Worm (Caenorhabditis elegans): ENCODE data around the gene dolk-1.

Gene dolk-1

DNA sequence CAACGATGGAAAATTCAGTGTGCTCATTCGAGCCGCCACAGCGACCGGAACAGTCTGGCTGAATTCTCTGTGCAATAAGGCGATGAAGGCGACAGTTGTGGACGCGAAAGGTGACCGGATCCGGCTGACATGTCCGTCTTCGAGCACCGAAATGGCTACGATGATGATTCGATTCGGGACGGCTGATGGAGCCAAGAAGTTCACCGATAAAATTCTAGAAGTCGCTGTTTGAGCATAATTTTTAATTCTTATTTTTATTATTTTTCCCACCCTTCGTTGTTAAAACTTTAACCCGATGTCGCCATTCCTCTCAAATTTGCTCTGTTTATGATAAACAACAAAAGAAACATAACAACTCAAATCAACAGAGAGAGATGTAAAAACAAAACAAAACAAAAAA, 15.9 kb downstream of the dolk-1 start:
- no peak for TF ChIP-seq dao-5 (tag; optimal IDR thresholded peaks at IDR 0.05)
- TF ChIP-seq W03F9.2 (tag; optimal IDR thresholded peaks at IDR 0.05) = no peak
- no peak for TF ChIP-seq him-1 (tag; optimal IDR thresholded peaks at IDR 0.05)

DNA sequence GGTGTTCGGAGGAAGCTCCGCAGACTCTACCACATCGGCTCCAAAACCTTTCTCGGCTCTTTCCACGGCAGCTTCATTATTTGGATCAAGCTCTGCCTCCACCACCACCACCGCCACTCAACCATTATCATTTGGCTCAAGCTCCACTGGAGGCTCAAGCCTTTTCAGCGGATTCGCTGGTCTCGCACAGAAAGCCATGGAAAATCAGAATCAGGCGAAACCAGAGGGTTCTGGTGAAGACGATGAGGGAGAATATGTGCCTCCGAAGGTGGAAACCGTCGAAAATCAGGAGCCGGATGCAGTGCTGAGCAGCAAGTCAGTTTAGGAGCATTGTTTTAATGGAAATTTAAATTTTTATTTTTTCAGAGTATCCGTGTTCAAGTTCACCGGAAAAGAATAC, 16.3 kb downstream of the dolk-1 start:
- TF ChIP-seq dao-5 (tag; optimal IDR thresholded peaks at IDR 0.05) = no peak
- no peak for TF ChIP-seq him-1 (tag; optimal IDR thresholded peaks at IDR 0.05)
- no peak for TF ChIP-seq W03F9.2 (tag; optimal IDR thresholded peaks at IDR 0.05)

DNA sequence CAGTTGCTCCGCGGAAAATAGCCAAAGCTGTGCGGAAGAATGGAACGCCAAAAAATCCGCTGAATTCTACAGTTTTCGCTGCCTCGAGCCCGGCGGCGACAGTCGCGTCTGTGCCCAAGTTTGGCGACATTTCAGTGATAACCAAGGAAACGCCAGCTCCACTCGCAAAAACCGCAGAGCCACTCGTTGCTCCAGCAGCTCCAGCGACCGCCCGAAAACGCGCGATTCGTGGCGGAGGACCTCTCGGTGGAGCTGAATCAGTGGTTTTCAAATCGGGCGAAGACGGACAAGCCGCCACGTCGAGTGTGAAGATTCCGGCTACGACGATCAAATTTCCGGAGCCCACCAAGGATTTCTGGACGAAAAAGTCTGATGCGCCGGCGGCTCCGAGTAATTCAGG, 17.2 kb downstream of the dolk-1 start:
- no peak for TF ChIP-seq W03F9.2 (tag; optimal IDR thresholded peaks at IDR 0.05)
- no peak for TF ChIP-seq dao-5 (tag; optimal IDR thresholded peaks at IDR 0.05)
- TF ChIP-seq him-1 (tag; optimal IDR thresholded peaks at IDR 0.05) = no peak

ce11 chrIII:11915666-11916065, 17.8 kb downstream of the dolk-1 start, which contains the start of the genes ndab-1 and npp-16:
TSS of gene ndab-1 (minus strand) at chrIII:11915712.
TSS of gene npp-16 (plus strand) at chrIII:11915928.
- TF ChIP-seq him-1 (tag; optimal IDR thresholded peaks at IDR 0.05) = no peak
- no peak for TF ChIP-seq dao-5 (tag; optimal IDR thresholded peaks at IDR 0.05)
- no peak for TF ChIP-seq W03F9.2 (tag; optimal IDR thresholded peaks at IDR 0.05)

DNA sequence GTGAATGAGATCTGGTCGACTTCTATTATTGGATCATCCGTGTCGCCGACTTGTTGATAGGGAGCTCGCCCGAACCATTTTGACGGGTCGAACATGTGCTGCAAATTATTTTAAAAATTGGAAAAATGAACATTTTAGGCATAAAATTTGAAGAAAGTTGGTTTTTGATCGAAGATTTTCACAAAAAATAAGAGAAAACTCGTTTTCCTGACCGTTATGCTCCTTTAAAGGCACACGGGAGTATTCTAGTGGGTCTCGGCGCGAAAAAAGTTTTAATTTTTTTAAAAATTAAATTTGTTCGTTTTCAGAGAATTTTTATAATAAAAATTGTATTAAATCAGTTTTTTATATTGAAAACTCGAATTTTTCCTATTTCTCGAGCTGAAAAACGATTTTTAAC, 19.2 kb downstream of the dolk-1 start, which contains the start of gene Y56A3A.16:
Gene Y56A3A.16 (minus strand): TSS at position 101 of the 400 bp plus-strand sequence.
- TF ChIP-seq him-1 (tag; optimal IDR thresholded peaks at IDR 0.05) = no peak
- TF ChIP-seq dao-5 (tag; optimal IDR thresholded peaks at IDR 0.05) = no peak
- no peak for TF ChIP-seq W03F9.2 (tag; optimal IDR thresholded peaks at IDR 0.05)

DNA sequence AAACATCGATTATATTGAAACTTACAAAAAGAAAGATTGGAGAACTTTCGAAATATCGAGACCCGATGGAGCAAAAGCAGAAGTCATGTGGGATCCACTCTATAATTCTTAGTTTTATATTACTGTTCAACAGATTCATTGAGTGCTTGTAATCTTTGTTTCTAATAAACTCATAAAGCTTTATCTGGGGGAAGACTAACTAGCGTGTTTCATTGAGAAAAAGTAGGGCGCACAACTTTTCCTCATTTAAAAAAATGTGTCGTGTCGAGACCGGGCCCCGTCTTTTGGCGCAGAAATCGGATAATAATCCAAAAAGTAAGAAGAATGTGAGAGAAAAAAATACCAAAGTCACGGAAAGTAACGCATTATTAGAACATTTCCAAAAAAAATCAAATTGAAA, 23.7 kb downstream of the dolk-1 start, which contains the start of gene faah-4:
Gene faah-4 (minus strand): TSS at position 101 of the 400 bp plus-strand sequence.
- TF ChIP-seq dao-5 (tag; optimal IDR thresholded peaks at IDR 0.05) (no peak), W03F9.2 (tag; optimal IDR thresholded peaks at IDR 0.05) (no peak), him-1 (tag; optimal IDR thresholded peaks at IDR 0.05) (no peak)

DNA sequence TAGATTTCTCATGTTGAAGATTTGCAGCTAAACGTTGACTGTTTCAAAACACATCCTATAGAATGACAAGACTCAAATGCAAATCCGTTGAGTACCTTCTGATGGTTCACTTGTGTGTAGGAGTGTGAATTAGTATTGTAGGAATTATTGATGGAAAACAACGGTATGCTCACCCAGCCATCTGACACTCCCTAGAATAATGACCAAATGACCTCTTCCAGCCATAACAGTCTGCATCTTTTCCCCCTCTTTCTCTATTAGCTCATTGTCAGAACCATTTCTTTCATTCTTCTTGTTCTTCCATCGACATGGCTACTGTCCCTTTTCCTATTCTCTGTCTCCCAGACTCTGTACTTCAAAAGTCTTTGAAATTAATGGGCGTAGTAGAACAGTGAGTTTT, 24.8 kb downstream of the dolk-1 start, which contains the start of gene fbxb-24:
Gene fbxb-24 (plus strand): TSS at position 301 of the 400 bp plus-strand sequence.
- TF ChIP-seq him-1 (tag; optimal IDR thresholded peaks at IDR 0.05) (no peak), W03F9.2 (tag; optimal IDR thresholded peaks at IDR 0.05) (no peak), dao-5 (tag; optimal IDR thresholded peaks at IDR 0.05) (no peak)

DNA sequence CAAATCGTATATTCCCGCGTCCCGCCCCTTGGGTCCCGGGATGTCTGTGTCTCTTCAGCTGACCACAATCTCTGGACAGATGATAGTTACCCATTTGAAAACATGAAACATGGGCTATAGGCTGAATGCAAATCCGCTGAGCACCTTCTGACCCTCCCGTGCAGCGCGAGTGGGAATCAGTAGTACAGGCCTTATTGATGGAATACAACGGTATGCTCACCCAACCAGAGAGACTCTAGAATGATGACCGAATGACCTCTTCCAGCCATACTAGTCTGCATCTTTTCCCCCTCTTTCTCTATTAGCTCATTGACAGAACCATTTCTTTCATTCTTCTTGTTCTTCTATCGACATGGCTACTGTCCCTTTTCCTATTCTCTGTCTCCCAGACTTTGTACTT, 26.3 kb downstream of the dolk-1 start, which contains the start of gene sdz-33:
Gene sdz-33 (plus strand): TSS at position 301 of the 400 bp plus-strand sequence.
- TF ChIP-seq W03F9.2 (tag; optimal IDR thresholded peaks at IDR 0.05) (no peak), dao-5 (tag; optimal IDR thresholded peaks at IDR 0.05) (no peak), him-1 (tag; optimal IDR thresholded peaks at IDR 0.05) (no peak)

- TF ChIP-seq him-1 (tag; optimal IDR thresholded peaks at IDR 0.05) = no peak
Observed at ce11 chrIII:11902782-11903181, 30.7 kb downstream of the dolk-1 start.

DNA sequence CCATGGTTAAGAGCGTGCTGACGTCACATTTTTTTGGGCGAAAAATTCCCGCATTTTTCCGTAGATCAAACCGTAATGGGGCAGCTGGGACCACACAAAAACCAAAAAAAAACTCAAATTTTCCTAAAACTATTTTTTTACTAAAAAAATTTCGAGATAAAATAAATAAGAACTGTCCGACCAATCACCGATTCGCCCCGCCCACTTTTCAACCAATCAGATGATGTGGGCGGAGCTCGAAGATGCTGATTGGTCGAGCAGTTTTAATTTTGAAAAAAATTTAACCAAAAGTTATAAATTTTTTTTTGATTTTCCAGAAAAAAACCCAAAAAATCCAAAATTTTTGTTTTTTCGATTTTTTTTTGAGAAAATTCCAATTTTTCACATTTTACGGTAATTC, 33.4 kb downstream of the dolk-1 start:
- TF ChIP-seq W03F9.2 (tag; optimal IDR thresholded peaks at IDR 0.05) (no peak), him-1 (tag; optimal IDR thresholded peaks at IDR 0.05) (no peak), dao-5 (tag; optimal IDR thresholded peaks at IDR 0.05) (no peak)

DNA sequence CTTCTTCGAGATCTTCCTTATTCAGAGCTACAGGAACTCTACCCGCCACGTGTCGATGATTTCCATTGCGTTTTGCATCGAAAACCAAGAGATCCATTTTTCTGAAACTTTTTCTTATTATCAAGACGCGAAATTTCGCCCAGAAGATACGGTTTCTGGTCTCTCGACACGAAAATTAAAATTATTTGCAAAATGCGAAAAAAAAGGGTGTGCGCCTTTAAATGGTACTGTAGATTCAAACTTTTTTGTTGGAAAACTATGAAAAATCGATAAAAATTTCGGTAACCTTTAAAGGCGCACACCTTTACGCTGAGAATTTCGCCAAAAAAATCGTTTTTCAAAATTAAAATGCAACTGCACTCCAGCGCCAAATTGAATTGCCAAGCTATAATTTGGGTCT, 35.3 kb downstream of the dolk-1 start, which contains the start of gene tsen-2:
Gene tsen-2 (minus strand): TSS at position 101 of the 400 bp plus-strand sequence.
- TF ChIP-seq W03F9.2 (tag; optimal IDR thresholded peaks at IDR 0.05) = no peak
- TF ChIP-seq dao-5 (tag; optimal IDR thresholded peaks at IDR 0.05) = no peak
- TF ChIP-seq him-1 (tag; optimal IDR thresholded peaks at IDR 0.05) = no peak

DNA sequence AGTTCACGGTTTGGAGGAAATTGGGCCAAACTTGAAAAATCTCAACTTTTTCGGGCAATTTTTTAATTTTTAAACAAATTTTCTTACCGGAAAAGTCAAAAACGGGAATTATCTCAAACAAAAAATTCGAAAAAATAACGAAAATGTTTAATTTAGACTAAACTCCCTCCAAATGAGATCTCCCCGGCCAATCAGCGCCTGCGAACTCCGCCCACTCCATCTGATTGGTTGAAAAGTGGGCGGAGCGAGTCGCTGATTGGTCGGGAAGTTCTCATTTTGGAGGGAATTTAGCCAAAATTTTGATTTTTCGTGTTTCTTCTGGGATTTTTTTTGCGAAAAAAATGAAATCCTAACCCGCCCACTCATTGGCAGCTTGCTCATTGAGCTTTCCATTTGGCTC, 36.8 kb downstream of the dolk-1 start:
- TF ChIP-seq dao-5 (tag; optimal IDR thresholded peaks at IDR 0.05) = no peak
- no peak for TF ChIP-seq him-1 (tag; optimal IDR thresholded peaks at IDR 0.05)
- TF ChIP-seq W03F9.2 (tag; optimal IDR thresholded peaks at IDR 0.05) = no peak

DNA sequence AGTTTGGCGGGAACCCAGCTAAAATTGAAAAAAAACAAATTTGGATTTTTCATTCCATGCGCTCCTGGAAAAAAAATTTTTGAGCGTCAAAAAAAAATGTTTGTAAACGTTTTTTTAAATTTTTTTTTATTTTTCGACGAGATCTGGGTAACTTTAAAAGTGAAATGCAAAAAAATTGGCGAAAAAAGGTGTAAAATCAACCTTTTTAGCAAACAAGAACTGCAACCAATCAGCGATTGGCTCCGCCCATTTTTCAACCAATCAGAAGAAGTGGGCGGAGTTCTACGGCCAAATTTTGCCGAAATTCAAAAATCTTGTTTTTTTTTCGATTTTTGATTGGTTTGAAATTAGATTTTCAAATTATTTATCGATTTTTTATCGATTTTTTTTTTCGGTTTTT, 37.9 kb downstream of the dolk-1 start:
- TF ChIP-seq dao-5 (tag; optimal IDR thresholded peaks at IDR 0.05) = no peak
- TF ChIP-seq him-1 (tag; optimal IDR thresholded peaks at IDR 0.05) = no peak
- no peak for TF ChIP-seq W03F9.2 (tag; optimal IDR thresholded peaks at IDR 0.05)

DNA sequence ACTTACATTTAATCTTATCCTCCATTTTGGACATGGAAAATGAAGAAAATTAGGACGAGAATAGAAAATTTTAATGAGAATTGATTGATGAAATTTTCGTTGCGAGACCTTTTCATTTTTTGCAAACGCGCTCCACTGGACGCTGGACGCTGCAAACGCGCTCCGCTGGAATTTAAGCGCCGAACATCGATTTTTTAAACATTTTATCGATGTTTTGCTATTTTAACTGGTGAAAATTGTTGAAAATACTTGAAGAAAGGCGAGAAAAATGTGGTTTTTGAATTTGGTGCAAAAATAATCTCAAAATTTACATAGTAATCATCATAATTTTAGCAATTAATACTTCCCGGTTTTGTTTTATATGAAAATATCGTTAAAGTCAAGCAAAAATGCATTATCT, 40.5 kb downstream of the dolk-1 start, which contains the start of gene Y56A3A.41:
Gene Y56A3A.41 (minus strand): TSS at position 101 of the 400 bp plus-strand sequence.
- TF ChIP-seq him-1 (tag; optimal IDR thresholded peaks at IDR 0.05) (no peak), W03F9.2 (tag; optimal IDR thresholded peaks at IDR 0.05) (no peak), dao-5 (tag; optimal IDR thresholded peaks at IDR 0.05) (no peak)

DNA sequence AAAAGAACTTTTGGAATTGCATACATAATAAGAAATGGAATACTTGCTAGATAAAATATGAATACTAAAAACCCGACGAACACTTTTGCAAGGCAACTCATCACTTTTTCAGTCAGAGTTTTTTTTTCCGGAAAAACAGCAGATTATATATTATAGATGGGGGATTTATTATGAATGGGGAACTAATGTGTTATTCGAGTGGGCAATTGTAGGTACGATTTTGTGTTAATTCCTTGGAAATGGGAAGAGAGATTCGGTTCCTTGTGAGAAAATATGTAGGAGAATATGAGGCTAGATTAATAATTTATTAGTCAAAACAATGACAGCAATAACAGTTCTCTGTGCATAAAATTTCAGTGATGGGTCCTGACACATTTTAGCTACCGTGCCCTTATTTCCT, 42.1 kb downstream of the dolk-1 start, which contains the start of gene faah-5:
Gene faah-5 (minus strand): TSS at position 101 of the 400 bp plus-strand sequence.
- TF ChIP-seq dao-5 (tag; optimal IDR thresholded peaks at IDR 0.05) = no peak
- no peak for TF ChIP-seq him-1 (tag; optimal IDR thresholded peaks at IDR 0.05)
- no peak for TF ChIP-seq W03F9.2 (tag; optimal IDR thresholded peaks at IDR 0.05)
